Worm (Caenorhabditis elegans) whole organism, L4/young adult: ENCODE results near the gene msp-58.
A peak's percentile ranks its signal among the peaks of the same experiment; 100 is the strongest.
"Not testable (repeated sequence)": the region's sequence is repeated elsewhere in the genome, so short reads cannot be mapped to it uniquely, and the experiment has no call there.

Experiments
- W03F9.2 ChIP-seq: fragments of 150-350 bp; optimal IDR thresholded peaks from 2 replicates; lab custom pipeline; 2014; ENCODE audit warnings: missing biosample characterization, missing genetic modification characterization
- dao-5 ChIP-seq: sonication (generic microtip); optimal IDR thresholded peaks from 2 replicates; lab custom pipeline; 2016; ENCODE audit warnings: missing genotype, missing genetic modification characterization, moderate library complexity, missing compliant biosample characterization
- him-1 ChIP-seq: sonication (generic microtip); optimal IDR thresholded peaks from 2 replicates; lab custom pipeline; 2016; ENCODE audit warnings: missing genotype, missing genetic modification reagents, missing genetic modification characterization, missing compliant biosample characterization

Gene msp-58

ce11 chrIV:5339255-5339654, 30.9 kb downstream of the msp-58 start, which contains the start of gene Y4C6B.2:
TSS of gene Y4C6B.2 (plus strand) at chrIV:5339574.
- TF ChIP-seq W03F9.2 (tag; lab: Kevin White, UChicago) (no peak), dao-5 (tag; lab: Kevin White, UChicago) (no peak), him-1 (tag; lab: Kevin White, UChicago) (no peak)

ce11 chrIV:5344168-5344567, 35.8 kb downstream of the msp-58 start:
- peak; percentile 10 for TF ChIP-seq W03F9.2 (tag; lab: Kevin White, UChicago)
- TF ChIP-seq him-1 (tag; lab: Kevin White, UChicago) = no peak

DNA sequence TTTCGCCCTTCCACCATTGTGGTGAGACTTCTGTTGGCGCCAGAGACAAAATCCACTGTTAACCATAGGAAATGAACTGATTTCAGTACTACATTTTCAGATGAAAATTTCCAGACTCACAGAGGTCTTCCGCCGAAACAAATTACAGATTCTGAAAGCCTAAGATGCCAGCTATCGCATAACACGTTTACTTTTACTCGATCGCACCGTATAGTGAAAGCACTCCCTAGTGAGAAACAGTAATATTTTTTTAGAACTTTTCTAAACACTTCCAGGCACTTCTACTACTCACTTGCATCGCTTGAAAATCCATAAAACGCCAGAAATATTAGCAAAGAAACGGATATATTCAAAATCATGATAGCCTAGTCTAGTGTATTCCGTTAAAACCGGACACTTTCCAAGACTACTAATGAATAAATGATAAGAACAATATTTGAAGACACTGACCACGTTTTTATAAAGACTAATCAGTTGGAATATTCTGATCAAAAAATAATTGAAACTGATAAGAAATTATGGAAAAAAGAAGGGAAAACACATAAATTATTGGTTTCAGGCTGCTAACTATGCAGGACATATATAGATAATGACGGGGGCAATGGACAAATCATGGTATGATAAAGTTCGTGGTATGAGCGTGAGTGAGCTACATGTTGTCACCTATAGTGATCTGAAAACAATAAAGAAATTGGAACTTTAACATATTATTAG, 42.2 kb downstream of the msp-58 start, which contains the start of gene gba-4:
Gene gba-4 (minus strand): TSS at position 418 of the 714 bp plus-strand sequence.
- not testable (repeated sequence) for TF ChIP-seq him-1, W03F9.2, dao-5 (tag; lab: Kevin White, UChicago)

ce11 chrIV:5353364-5353763, 45.0 kb downstream of the msp-58 start, which contains the start of gene Y4C6B.7:
TSS of gene Y4C6B.7 (minus strand) at chrIV:5353464.
- TF ChIP-seq him-1 (tag; lab: Kevin White, UChicago) (no peak), dao-5 (tag; lab: Kevin White, UChicago) (no peak), W03F9.2 (tag; lab: Kevin White, UChicago) (no peak)

ce11 chrIV:5354124-5354523, 45.7 kb downstream of the msp-58 start, which contains the start of gene Y4C6B.1:
TSS of gene Y4C6B.1 (plus strand) at chrIV:5354488.
- no peak for TF ChIP-seq W03F9.2 (tag; lab: Kevin White, UChicago)
- no peak for TF ChIP-seq him-1 (tag; lab: Kevin White, UChicago)

- TF ChIP-seq him-1 (tag; lab: Kevin White, UChicago) (no peak), W03F9.2 (tag; lab: Kevin White, UChicago) (no peak), dao-5 (tag; lab: Kevin White, UChicago) (no peak)
Measured at ce11 chrIV:5354564-5354963, 46.2 kb downstream of the msp-58 start.
